Worm (Caenorhabditis elegans): ENCODE data around the gene nhr-100.

DNA sequence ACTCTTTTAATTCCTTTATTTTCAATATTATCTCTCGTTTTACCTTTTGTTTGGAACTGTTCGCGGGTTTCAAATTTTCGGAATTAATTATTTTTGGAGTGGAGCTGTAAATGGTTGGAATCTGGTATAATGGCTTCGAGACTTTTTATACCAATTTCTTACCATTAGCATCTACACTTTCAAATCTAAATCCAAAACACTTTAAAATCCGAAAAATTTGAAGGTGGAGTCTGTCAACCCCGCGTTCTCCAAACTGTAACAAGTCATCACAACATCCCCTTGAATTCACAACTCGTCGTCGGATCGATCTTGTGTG lies 28.9 kb downstream of the nhr-100 start, which contains the start of gene nhr-97:
- no peak for TF ChIP-seq dao-5 (tag; optimal IDR thresholded peaks at IDR 0.05)
- TF ChIP-seq him-1 (tag; optimal IDR thresholded peaks at IDR 0.05), result no peak
